Worm (Caenorhabditis elegans): ENCODE data around the gene mdf-2.

ce11 chrIV:2613011-2613503, 27.9 kb downstream of the mdf-2 start, which contains the start of gene Y69A2AR.28:
- TF ChIP-seq ztf-29 (GFP tag; IDR thresholded peaks at IDR 0.05) (no peak), flt-1 (GFP tag; IDR thresholded peaks at IDR 0.05) (no peak), klf-2 (GFP tag; conservative IDR thresholded peaks at IDR 0.05) (no peak), ztf-23 (GFP tag; IDR thresholded peaks at IDR 0.05) (no peak), cog-1 (tag; optimal IDR thresholded peaks at IDR 0.05) (no peak), tab-1 (GFP tag; IDR thresholded peaks at IDR 0.05) (no peak), med-1 (GFP tag; optimal IDR thresholded peaks at IDR 0.05; ENCODE audit: insufficient read depth) (no peak)
